Fruit fly (Drosophila melanogaster) S2 (cell line): ENCODE data around the gene CG43318.

Source experiments
- CG8478 ChIP-seq: fragments of >200 bp; optimal IDR thresholded peaks from 2 replicates; lab custom pipeline; 2018
- CTCF ChIP-seq, 2 experiments: fragments of >200 bp; optimal IDR thresholded peaks; 2 replicates each; lab custom pipeline; 2018

dm6 chr3R:15803502-15804461, 29.4 kb downstream of the CG43318 start, which contains the start of gene alpha-Man-IIb:
- TF ChIP-seq CG8478 (lab: Kevin White, UChicago) (no peak), CTCF (optimal IDR thresholded peaks at IDR 0.05; lab: Kevin White, UChicago) (peak in 1 of 2 experiments; percentile 58)
